Fruit fly (Drosophila melanogaster) S2 (cell line): Measurements from ENCODE around the gene salt.

Experiments used
- CG8478 ChIP-seq: fragments of >200 bp; optimal IDR thresholded peaks from 2 replicates; lab custom pipeline; 2018
- CTCF ChIP-seq, 2 experiments: fragments of >200 bp; optimal IDR thresholded peaks; 2 replicates each; lab custom pipeline; 2018

DNA sequence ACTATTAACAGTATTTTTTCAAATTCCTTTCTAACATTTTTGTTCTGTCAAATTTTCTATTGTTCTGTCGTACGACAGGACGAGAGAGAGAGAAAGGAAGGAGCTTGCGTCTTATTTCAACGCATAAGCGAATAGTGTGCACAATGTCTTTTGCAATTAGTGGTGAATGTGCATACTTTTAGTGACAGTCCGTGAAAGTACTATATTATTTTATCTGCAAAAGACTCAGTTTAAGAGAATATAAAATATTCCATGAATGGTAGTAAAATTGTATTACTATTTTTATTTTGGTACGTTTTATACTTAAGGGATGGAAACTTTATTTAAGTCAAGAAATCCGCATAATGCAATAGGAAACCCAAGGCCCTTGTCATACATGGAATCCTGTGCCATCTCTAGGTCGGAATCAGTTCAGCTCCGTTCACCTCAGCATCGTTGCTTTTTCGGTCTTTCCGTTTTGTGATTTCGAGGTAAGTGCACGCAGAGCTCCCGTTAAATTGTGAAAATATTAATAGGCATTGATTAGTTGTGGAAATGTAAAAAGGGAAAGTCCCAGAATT is 16.4 kb downstream of the salt start, which contains the start of gene eEF1alpha2:
- TF ChIP-seq CG8478 (no peak), CTCF (optimal IDR thresholded peaks at IDR 0.05; lab: Kevin White, UChicago) (no peak)
